Fruit fly (Drosophila melanogaster) whole organism, adult: ENCODE results near the gene Cp7Fb.

Source experiments
- CG11617 ChIP-seq: fragments of 200-800 bp; sonication (Bioruptor generic); optimal IDR thresholded peaks from 2 replicates; lab custom pipeline; 2017; ENCODE audit warnings: mild to moderate bottlenecking, missing biosample characterization, missing genetic modification reagents, missing genetic modification characterization
- CG12768 ChIP-seq: fragments of 200-800 bp; sonication (Bioruptor generic); optimal IDR thresholded peaks from 2 replicates; lab custom pipeline; 2017; ENCODE audit warnings: missing biosample characterization, missing genetic modification characterization, mild to moderate bottlenecking, moderate library complexity, missing genetic modification reagents
- CG14711 ChIP-seq: fragments of 200-800 bp; sonication (Bioruptor generic); optimal IDR thresholded peaks from 2 replicates; lab custom pipeline; 2018; ENCODE audit warnings: missing biosample characterization, mild to moderate bottlenecking, missing genetic modification characterization, moderate library complexity
- CG1620 ChIP-seq: fragments of 200-800 bp; sonication (Bioruptor generic); optimal IDR thresholded peaks from 2 replicates; lab custom pipeline; 2016; ENCODE audit warnings: missing biosample characterization, missing genetic modification characterization
- CG33017 ChIP-seq: fragments of 200-800 bp; sonication (Bioruptor generic); optimal IDR thresholded peaks from 2 replicates; lab custom pipeline; 2018; ENCODE audit warnings: missing biosample characterization, mild to moderate bottlenecking, missing genetic modification characterization, moderate library complexity
- CG5204 ChIP-seq: fragments of 200-800 bp; sonication (Bioruptor generic); optimal IDR thresholded peaks from 2 replicates; lab custom pipeline; 2016; ENCODE audit warnings: missing biosample characterization, missing genetic modification characterization
- CG7045 ChIP-seq: fragments of 200-800 bp; sonication (Bioruptor generic); optimal IDR thresholded peaks from 2 replicates; lab custom pipeline; 2017; ENCODE audit warnings: missing biosample characterization, mild to moderate bottlenecking, missing genetic modification characterization
- CG7101 ChIP-seq: fragments of 200-800 bp; sonication (Bioruptor generic); optimal IDR thresholded peaks from 2 replicates; lab custom pipeline; 2018; ENCODE audit warnings: missing biosample characterization, mild to moderate bottlenecking, missing genetic modification characterization, moderate library complexity
- Clk ChIP-seq: fragments of 200-800 bp; sonication (Bioruptor generic); optimal IDR thresholded peaks from 2 replicates; lab custom pipeline; 2017; ENCODE audit warnings: missing biosample characterization, missing genetic modification characterization
- Crg-1 ChIP-seq: fragments of 200-800 bp; sonication (Bioruptor generic); optimal IDR thresholded peaks from 2 replicates; lab custom pipeline; 2016; ENCODE audit warnings: missing biosample characterization, missing genetic modification characterization
- Hr96 ChIP-seq: fragments of 200-800 bp; sonication (Bioruptor generic); optimal IDR thresholded peaks from 2 replicates; lab custom pipeline; 2016; ENCODE audit warnings: missing biosample characterization, missing genetic modification characterization
- Mnt ChIP-seq: fragments of 200-800 bp; sonication (Bioruptor generic); optimal IDR thresholded peaks from 2 replicates; lab custom pipeline; 2016; ENCODE audit warnings: missing biosample characterization, mild to moderate bottlenecking, missing genetic modification characterization
- bab1 ChIP-seq: fragments of 200-800 bp; sonication (Bioruptor generic); optimal IDR thresholded peaks from 3 replicates; lab custom pipeline; 2019; ENCODE audit warnings: missing biosample characterization, mild to moderate bottlenecking, missing genetic modification characterization, moderate library complexity
- cnc ChIP-seq, 2 experiments: fragments of >200 bp; optimal IDR thresholded peaks; 2 replicates each; lab custom pipeline; 2017
- kay ChIP-seq: fragments of 200-800 bp; sonication (Bioruptor generic); peaks from one replicate; lab custom pipeline; 2016; ENCODE audit warnings: missing biosample characterization, missing genetic modification characterization, borderline replicate concordance
- ovo ChIP-seq: fragments of 200-800 bp; sonication (Bioruptor generic); optimal IDR thresholded peaks from 2 replicates; lab custom pipeline; 2016; ENCODE audit warnings: missing biosample characterization, missing genetic modification characterization
- pad ChIP-seq: fragments of 200-800 bp; sonication (Bioruptor generic); optimal IDR thresholded peaks from 3 replicates; lab custom pipeline; 2017; ENCODE audit warnings: missing biosample characterization, missing genetic modification characterization, mild to moderate bottlenecking, moderate library complexity, missing genetic modification reagents
- tj ChIP-seq: fragments of 200-800 bp; sonication (Bioruptor generic); optimal IDR thresholded peaks from 3 replicates; lab custom pipeline; 2017; ENCODE audit warnings: missing biosample characterization, mild to moderate bottlenecking, missing genetic modification characterization, moderate library complexity
- toe ChIP-seq: fragments of 200-800 bp; sonication (Bioruptor generic); optimal IDR thresholded peaks from 2 replicates; lab custom pipeline; 2016; ENCODE audit warnings: missing biosample characterization, missing genetic modification characterization

Cp7Fb gene

dm6 chrX:8479031-8479568 is 5.5 kb downstream of the Cp7Fb start, which contains the start of gene Cp36:
Gene Cp36 (plus strand): TSS chrX:8479319.
- TF ChIP-seq CG1620 (peak; percentile 65), Crg-1 (GFP tag; lab: Kevin White, UChicago) (peak; percentile 81), Clk (GFP tag; lab: Kevin White, UChicago) (no peak), CG14711 (no peak), bab1 (GFP tag; lab: Kevin White, UChicago) (peak; percentile 94)

DNA sequence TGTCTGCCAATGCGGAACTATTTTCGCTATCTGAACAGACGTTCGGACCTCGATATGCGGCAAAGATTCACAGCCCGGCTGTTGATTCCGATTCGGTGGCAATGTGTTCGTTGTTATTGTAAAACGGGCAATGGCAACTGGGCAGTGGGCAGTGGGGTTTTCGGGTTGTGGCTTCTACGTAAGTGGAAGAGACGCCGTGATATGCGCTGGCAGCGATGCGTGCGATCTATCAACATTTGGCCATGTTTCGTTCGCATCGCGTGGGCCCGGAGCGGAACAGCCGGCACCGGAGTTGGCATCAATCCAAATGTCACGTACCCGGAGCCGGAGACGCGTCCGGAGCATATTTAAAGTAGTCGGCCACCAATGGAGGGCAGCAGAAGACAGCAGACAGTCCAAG is 7.8 kb downstream of the Cp7Fb start, which contains the start of gene Cp38:
Gene Cp38, plus strand, starts transcription at position 376 of the 400 bp plus-strand sequence.
- TF ChIP-seq bab1 (GFP tag; lab: Kevin White, UChicago): peak; percentile 95
- TF ChIP-seq ovo (GFP tag; lab: Kevin White, UChicago): no peak
- TF ChIP-seq tj (GFP tag; lab: Kevin White, UChicago): peak; percentile 8
- TF ChIP-seq Crg-1 (GFP tag; lab: Kevin White, UChicago): no peak
- TF ChIP-seq CG33017 (tag; lab: Kevin White, UChicago): no peak

dm6 chrX:8483671-8484070 is 10.0 kb downstream of the Cp7Fb start, which contains the start of gene CG33223:
Gene CG33223 (minus strand): TSS chrX:8483885.
- TF ChIP-seq bab1 (GFP tag; lab: Kevin White, UChicago) (peak; percentile 81), CG1620 (peak; percentile 10), tj (GFP tag; lab: Kevin White, UChicago) (peak; percentile 92), cnc (optimal IDR thresholded peaks at IDR 0.05; lab: Kevin White, UChicago) (no peak)

DNA sequence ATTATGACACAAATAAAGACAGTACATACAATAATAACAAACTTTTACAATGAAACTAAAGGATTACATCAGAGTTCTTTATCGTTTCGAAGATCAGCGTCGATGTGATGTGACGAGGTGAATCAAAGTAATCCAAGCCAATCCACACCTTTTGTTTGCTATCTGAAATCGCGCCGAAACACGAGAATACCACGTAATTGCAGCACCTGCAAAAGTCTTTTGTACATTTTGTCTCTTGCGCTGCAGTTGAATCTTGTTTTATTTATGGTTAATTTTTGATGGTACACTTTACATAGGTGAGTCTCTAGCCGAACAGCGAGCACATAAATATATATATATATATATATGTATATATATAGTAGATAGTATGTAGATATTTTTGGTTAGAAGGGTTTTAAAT is 11.1 kb downstream of the Cp7Fb start:
- TF ChIP-seq bab1 (GFP tag; lab: Kevin White, UChicago) (peak; percentile 93), tj (GFP tag; lab: Kevin White, UChicago) (peak; percentile 32), toe (GFP tag; lab: Kevin White, UChicago) (no peak), Hr96 (no peak)

- no peak for TF ChIP-seq CG7045 (GFP tag; lab: Kevin White, UChicago)
- no peak for TF ChIP-seq CG7101
- no peak for TF ChIP-seq ovo (GFP tag; lab: Kevin White, UChicago)
- no peak for TF ChIP-seq bab1 (GFP tag; lab: Kevin White, UChicago)
- no peak for TF ChIP-seq toe (GFP tag; lab: Kevin White, UChicago)
- no peak for TF ChIP-seq kay (GFP tag; lab: Kevin White, UChicago)
- no peak for TF ChIP-seq cnc (optimal IDR thresholded peaks at IDR 0.05; lab: Kevin White, UChicago)
- no peak for TF ChIP-seq Hr96
- TF ChIP-seq Clk (GFP tag; lab: Kevin White, UChicago): no peak
Measured at dm6 chrX:8489048-8489447, 15.4 kb downstream of the Cp7Fb start, which contains the start of gene CG33181. Gene CG33181 (plus strand): TSS chrX:8489348.

dm6 chrX:8489485-8489970 is 15.9 kb downstream of the Cp7Fb start, which contains the start of gene otu:
Gene otu (minus strand): TSS chrX:8489535.
- peak; percentile 19 for TF ChIP-seq Crg-1 (GFP tag; lab: Kevin White, UChicago)
- TF ChIP-seq Hr96: no peak
- TF ChIP-seq ovo (GFP tag; lab: Kevin White, UChicago): no peak
- TF ChIP-seq bab1 (GFP tag; lab: Kevin White, UChicago): peak; percentile 71
- TF ChIP-seq pad (GFP tag; lab: Kevin White, UChicago): no peak
- TF ChIP-seq CG14711: no peak

DNA sequence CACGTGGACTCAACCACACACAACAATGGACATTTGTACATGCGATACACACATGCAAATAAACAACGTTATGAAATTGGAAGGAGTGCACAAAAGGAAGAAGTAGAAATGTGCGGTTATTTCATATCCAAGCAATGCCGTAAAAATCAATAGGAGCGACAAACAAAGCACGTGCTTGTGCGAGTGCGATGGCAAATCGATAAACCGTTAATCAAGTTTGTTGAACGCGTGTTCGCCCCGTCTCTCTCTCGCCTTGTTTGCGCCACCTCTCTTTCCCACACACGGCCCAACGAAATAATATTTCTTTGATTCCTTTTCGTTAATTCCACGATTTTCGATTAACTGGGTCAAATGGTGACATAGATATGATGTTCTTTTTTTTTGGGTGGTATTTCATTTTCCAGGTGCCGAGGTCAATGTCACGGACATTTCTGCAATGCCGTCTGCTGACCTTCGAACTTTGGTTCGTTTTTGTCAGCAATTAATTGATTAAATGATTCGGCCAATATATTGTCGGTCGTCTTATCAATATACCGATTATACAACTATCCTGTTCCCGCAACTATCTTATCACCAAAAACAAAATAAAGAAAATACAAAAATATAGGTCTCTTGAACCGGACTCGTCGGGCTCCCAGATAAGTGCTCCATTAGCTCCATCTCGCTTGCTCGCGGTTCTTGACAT is 16.8 kb downstream of the Cp7Fb start:
- TF ChIP-seq Mnt (GFP tag; lab: Kevin White, UChicago) (peak; percentile 49), Crg-1 (GFP tag; lab: Kevin White, UChicago) (no peak), Clk (GFP tag; lab: Kevin White, UChicago) (no peak), kay (GFP tag; lab: Kevin White, UChicago) (peak; percentile 5), CG12768 (no peak), pad (GFP tag; lab: Kevin White, UChicago) (peak; percentile 91), ovo (GFP tag; lab: Kevin White, UChicago) (peak; percentile 96)

- TF ChIP-seq CG14711 (no peak), CG7045 (GFP tag; lab: Kevin White, UChicago) (no peak), Mnt (GFP tag; lab: Kevin White, UChicago) (no peak), ovo (GFP tag; lab: Kevin White, UChicago) (no peak), CG7101 (no peak), CG5204 (GFP tag; lab: Kevin White, UChicago) (no peak), toe (GFP tag; lab: Kevin White, UChicago) (no peak), CG11617 (no peak), bab1 (GFP tag; lab: Kevin White, UChicago) (no peak), tj (GFP tag; lab: Kevin White, UChicago) (no peak), pad (GFP tag; lab: Kevin White, UChicago) (no peak), CG1620 (no peak), Crg-1 (GFP tag; lab: Kevin White, UChicago) (no peak)
Measured at dm6 chrX:8490976-8491345, 17.3 kb downstream of the Cp7Fb start.
